Comparison of ENCODE assay signal across 2 worm cellular contexts in the genomic region with DNA sequence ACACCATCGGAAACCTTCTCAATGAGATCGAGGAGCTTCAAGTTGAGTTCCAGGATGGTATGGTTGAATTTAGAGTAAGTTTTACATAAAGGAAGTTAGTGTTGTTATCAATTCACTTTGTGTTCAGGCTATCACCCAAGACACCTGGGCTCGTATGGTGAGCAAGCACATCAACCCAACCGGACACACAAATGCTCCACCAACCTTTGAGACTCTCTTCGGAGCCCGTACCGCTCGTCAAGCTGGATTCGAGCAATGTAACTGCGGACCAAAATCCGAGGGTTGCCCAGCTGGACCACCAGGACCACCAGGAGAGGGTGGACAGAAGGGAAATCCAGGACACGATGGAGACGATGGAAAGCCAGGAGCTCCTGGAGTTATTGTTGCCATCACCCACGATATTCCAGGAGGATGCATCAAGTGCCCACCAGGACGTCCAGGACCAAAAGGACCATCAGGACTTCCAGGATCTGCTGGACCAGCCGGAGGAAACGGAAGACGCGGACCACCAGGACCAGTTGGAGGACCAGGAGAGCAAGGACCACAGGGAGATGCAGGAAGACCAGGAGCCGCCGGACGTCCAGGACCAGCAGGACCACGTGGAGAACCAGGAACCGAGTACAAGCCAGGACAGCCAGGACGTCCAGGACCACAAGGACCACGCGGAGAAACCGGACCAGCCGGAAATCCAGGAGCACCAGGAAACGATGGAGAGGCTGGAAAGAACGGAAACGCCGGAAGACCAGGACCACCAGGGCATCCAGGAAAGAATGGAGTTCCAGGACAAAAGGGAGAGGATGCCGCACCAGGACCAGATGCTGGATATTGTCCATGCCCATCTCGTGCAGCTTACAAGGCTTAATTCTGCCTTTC.
TF ChIP-seq lines count a peak whose summit lies in the region.

No protein-coding gene starts in this region.

TF ChIP-seq in whole organism, L4 larva, 104 proteins besides CTCF, POLR2A, EP300 and RAD21 (continued from another document):
- TF ChIP-seq hmg-1.1 (GFP tag; IDR thresholded peaks at IDR 0.05; lab: Robert Waterston, UW) (0 out of 2 replicates have a peak, but pooled peaks have one; percentile 14), unc-39 (tag; optimal IDR thresholded peaks at IDR 0.05; lab: Kevin White, UChicago) (no peak), T20F7.1 (GFP tag; optimal IDR thresholded peaks at IDR 0.05; lab: Kevin White, UChicago) (no peak), attf-4 (tag; optimal IDR thresholded peaks at IDR 0.05; lab: Kevin White, UChicago) (no peak), snpc-4 (tag; optimal IDR thresholded peaks at IDR 0.05; lab: Kevin White, UChicago) (no peak), Y48G9A.11 (GFP tag; IDR thresholded peaks at IDR 0.05; lab: Robert Waterston, UW) (no peak), nhr-28 (tag; optimal IDR thresholded peaks at IDR 0.05; lab: Kevin White, UChicago) (no peak), mxl-3 (GFP tag; optimal IDR thresholded peaks at IDR 0.05; lab: Kevin White, UChicago) (peak; percentile 15), dmd-6 (GFP tag; IDR thresholded peaks at IDR 0.05; lab: Robert Waterston, UW) (no peak), vab-7 (GFP tag; IDR thresholded peaks at IDR 0.05; lab: Robert Waterston, UW) (no peak), madf-5 (GFP tag; IDR thresholded peaks at IDR 0.05; lab: Robert Waterston, UW) (peak in 1 of 2 experiments; percentile 99; a peak in 2 of 4 replicates), zip-2 (tag; optimal IDR thresholded peaks at IDR 0.05; lab: Kevin White, UChicago) (no peak), duxl-1 (tag; optimal IDR thresholded peaks at IDR 0.05; lab: Kevin White, UChicago; ENCODE audit: poor library complexity) (no peak)

TF ChIP-seq in whole organism, young adult, 124 proteins besides CTCF, POLR2A, EP300 and RAD21 (continued from another document):
- TF ChIP-seq B0336.3 (GFP tag; IDR thresholded peaks at IDR 0.05; lab: Robert Waterston, UW) (no peak; the same call in 1 of the 2 replicates), nfyb-1 (GFP tag; IDR thresholded peaks at IDR 0.05; lab: Robert Waterston, UW) (no peak), mes-4 (tag; optimal IDR thresholded peaks at IDR 0.05; lab: Kevin White, UChicago) (peak; percentile 25), ztf-3 (GFP tag; optimal IDR thresholded peaks at IDR 0.05; lab: Kevin White, UChicago) (no peak), F22D6.2 (tag; optimal IDR thresholded peaks at IDR 0.05; lab: Kevin White, UChicago) (no peak), B0035.1 (tag; optimal IDR thresholded peaks at IDR 0.05; lab: Kevin White, UChicago) (peak; percentile 11), die-1 (tag; optimal IDR thresholded peaks at IDR 0.05; lab: Kevin White, UChicago) (no peak), efl-1 (GFP tag; optimal IDR thresholded peaks at IDR 0.05; lab: Kevin White, UChicago) (no peak), ama-1 (optimal IDR thresholded peaks at IDR 0.05; lab: Kevin White, UChicago) (no peak), ama-1 (GFP tag; optimal IDR thresholded peaks at IDR 0.05; lab: Kevin White, UChicago) (no peak), aptf-2 (GFP tag; conservative IDR thresholded peaks at IDR 0.05; lab: Robert Waterston, UW) (no peak), lin-26 (GFP tag; IDR thresholded peaks at IDR 0.05; lab: Robert Waterston, UW) (peak; percentile 85), ztf-26 (tag; optimal IDR thresholded peaks at IDR 0.05; lab: Kevin White, UChicago) (peak; percentile 68), gei-17 (GFP tag; optimal IDR thresholded peaks at IDR 0.05; lab: Kevin White, UChicago) (no peak), sea-2 (GFP tag; IDR thresholded peaks at IDR 0.05; lab: Robert Waterston, UW) (no peak), snpc-1.1 (tag; optimal IDR thresholded peaks at IDR 0.05; lab: Kevin White, UChicago; ENCODE audit: insufficient read depth) (no peak), Y67H2A.10 (GFP tag; conservative IDR thresholded peaks at IDR 0.05; lab: Robert Waterston, UW) (no peak), ztf-22 (GFP tag; optimal IDR thresholded peaks at IDR 0.05; lab: Kevin White, UChicago) (no peak), ztf-25 (GFP tag; IDR thresholded peaks at IDR 0.05; lab: Robert Waterston, UW) (no peak), F52B5.7 (tag; optimal IDR thresholded peaks at IDR 0.05; lab: Kevin White, UChicago) (no peak), attf-3 (GFP tag; conservative IDR thresholded peaks at IDR 0.05; lab: Robert Waterston, UW) (no peak), ztf-28 (GFP tag; IDR thresholded peaks at IDR 0.05; lab: Robert Waterston, UW) (no peak), attf-6 (GFP tag; IDR thresholded peaks at IDR 0.05; lab: Robert Waterston, UW) (no peak), egl-44 (GFP tag; IDR thresholded peaks at IDR 0.05; lab: Robert Waterston, UW) (no peak)
